Fruit fly (Drosophila melanogaster) whole organism, embryonic: Measurements from ENCODE around the gene Ser12.

Experiments used
- CG10959 ChIP-seq: fragments of 200-800 bp; sonication (Bioruptor generic); IDR thresholded peaks from 2 replicates; pipeline ENCODE4 v1.3.6; 2022; ENCODE audit warnings: missing biosample characterization, missing genetic modification characterization
- CG17802 ChIP-seq: fragments of 200-800 bp; sonication (Bioruptor generic); optimal IDR thresholded peaks from 2 replicates; lab custom pipeline; 2018; ENCODE audit warnings: missing biosample characterization, mild to moderate bottlenecking, missing genetic modification characterization, moderate library complexity

dm6 chr2L:2239284-2239683 lies 11.8 kb downstream of the Ser12 start, which contains the start of gene Tengl2:
- TF ChIP-seq CG10959 (GFP tag; lab: Robert Waterston, UW) (no peak), CG17802 (tag; lab: Kevin White, UChicago) (no peak)
